Fruit fly (Drosophila melanogaster) whole organism, embryonic: ENCODE results near the gene CG11655.
A peak's percentile ranks its signal among the peaks of the same experiment; 100 is the strongest.

Experiments used
- Adf1 ChIP-seq: fragments of 200-800 bp; sonication (Bioruptor generic); IDR thresholded peaks from 2 replicates; pipeline ENCODE4 v1.3.6; 2022; ENCODE audit warnings: missing biosample characterization, missing genetic modification characterization
- CG10267 ChIP-seq: fragments of 200-800 bp; sonication (Bioruptor generic); optimal IDR thresholded peaks from 2 replicates; lab custom pipeline; 2018; ENCODE audit warnings: missing biosample characterization, mild to moderate bottlenecking, missing genetic modification characterization, moderate library complexity
- CG10543 ChIP-seq: fragments of 200-800 bp; sonication (Bioruptor generic); optimal IDR thresholded peaks from 3 replicates; lab custom pipeline; 2017; ENCODE audit warnings: missing biosample characterization, mild to moderate bottlenecking, missing genetic modification characterization, moderate library complexity
- CG11504 ChIP-seq: fragments of 200-800 bp; sonication (Bioruptor generic); optimal IDR thresholded peaks from 3 replicates; lab custom pipeline; 2019; ENCODE audit warnings: missing biosample characterization, mild to moderate bottlenecking, missing genetic modification characterization, moderate library complexity
- CG12071 ChIP-seq: fragments of 200-800 bp; sonication (Bioruptor generic); optimal IDR thresholded peaks from 3 replicates; lab custom pipeline; 2018; ENCODE audit warnings: missing biosample characterization, mild to moderate bottlenecking, missing genetic modification characterization
- CG12391 ChIP-seq: fragments of 200-800 bp; sonication (Bioruptor generic); optimal IDR thresholded peaks from 3 replicates; lab custom pipeline; 2018; ENCODE audit warnings: missing biosample characterization, mild to moderate bottlenecking, missing genetic modification characterization, moderate library complexity
- CG12942 ChIP-seq: fragments of 200-800 bp; sonication (Bioruptor generic); optimal IDR thresholded peaks from 3 replicates; lab custom pipeline; 2016; ENCODE audit warnings: missing biosample characterization, missing genetic modification characterization
- CG13894 ChIP-seq: fragments of 200-800 bp; sonication (Bioruptor generic); optimal IDR thresholded peaks from 3 replicates; lab custom pipeline; 2018; ENCODE audit warnings: missing biosample characterization, mild to moderate bottlenecking, missing genetic modification characterization, moderate library complexity
- CG15269 ChIP-seq: fragments of 200-800 bp; sonication (Bioruptor generic); optimal IDR thresholded peaks from 2 replicates; lab custom pipeline; 2018; ENCODE audit warnings: missing biosample characterization, mild to moderate bottlenecking, missing genetic modification characterization, moderate library complexity
- CG1603 ChIP-seq: fragments of 200-800 bp; sonication (Bioruptor generic); optimal IDR thresholded peaks from 2 replicates; lab custom pipeline; 2019; ENCODE audit warnings: missing biosample characterization, mild to moderate bottlenecking, missing genetic modification characterization, moderate library complexity
- CG17186 ChIP-seq: fragments of 200-800 bp; sonication (Bioruptor generic); optimal IDR thresholded peaks from 3 replicates; lab custom pipeline; 2017; ENCODE audit warnings: missing biosample characterization, missing genetic modification reagents, missing genetic modification characterization
- CG18599 ChIP-seq: fragments of 200-800 bp; sonication (Bioruptor generic); optimal IDR thresholded peaks from 3 replicates; lab custom pipeline; 2017; ENCODE audit warnings: missing biosample characterization, missing genetic modification characterization, mild to moderate bottlenecking, moderate library complexity, missing genetic modification reagents
- CG2889 ChIP-seq: fragments of 200-800 bp; sonication (Bioruptor generic); IDR thresholded peaks from 3 replicates; pipeline ENCODE4 v1.3.6; 2022; ENCODE audit warnings: missing biosample characterization, missing genetic modification characterization
- CG6175 ChIP-seq: fragments of 200-800 bp; sonication (Bioruptor generic); IDR thresholded peaks from 3 replicates; pipeline ENCODE4 v1.3.6; 2022; ENCODE audit warnings: missing biosample characterization, missing genetic modification characterization
- CG8290 ChIP-seq, 3 experiments: fragments of 200-800 bp; sonication (Bioruptor generic); optimal IDR thresholded peaks; 2 replicates each; lab custom pipeline; 2016 to 2019; ENCODE audit warnings: missing biosample characterization in 3 of 3, missing genetic modification characterization in 3 of 3, mild to moderate bottlenecking in 2 of 3, moderate library complexity in 1 of 3
- CG8924 ChIP-seq: fragments of 200-800 bp; optimal IDR thresholded peaks from 3 replicates; lab custom pipeline; 2019; ENCODE audit warnings: missing biosample characterization, mild to moderate bottlenecking, missing genetic modification characterization, moderate library complexity
- CG9817 ChIP-seq: fragments of 200-800 bp; sonication (Bioruptor generic); optimal IDR thresholded peaks from 2 replicates; lab custom pipeline; 2018; ENCODE audit warnings: missing biosample characterization, mild to moderate bottlenecking, missing genetic modification characterization, moderate library complexity
- CG9932 ChIP-seq: fragments of 200-800 bp; sonication (Bioruptor generic); IDR thresholded peaks from 2 replicates; pipeline ENCODE4 v1.3.6; 2022; ENCODE audit warnings: missing biosample characterization, missing genetic modification characterization
- CTCF ChIP-seq: fragments of 200-800 bp; sonication (Bioruptor generic); optimal IDR thresholded peaks from 2 replicates; lab custom pipeline; 2017; ENCODE audit warnings: missing biosample characterization, mild to moderate bottlenecking, missing genetic modification characterization, moderate library complexity
- D ChIP-seq, 2 experiments: fragments of 200-800 bp in 1 of 2; fragments of >200 bp in 1 of 2; sonication (Bioruptor generic) in 1 of 2; optimal IDR thresholded peaks; 2 replicates in 1 of 2; 3 replicates in 1 of 2; lab custom pipeline; 2017; ENCODE audit warnings: mild to moderate bottlenecking in 1 of 2, missing biosample characterization in 1 of 2, missing genetic modification characterization in 1 of 2, missing genetic modification reagents in 1 of 2
- Deaf1 ChIP-seq: fragments of 200-800 bp; optimal IDR thresholded peaks from 3 replicates; lab custom pipeline; 2019; ENCODE audit warnings: missing biosample characterization, mild to moderate bottlenecking, missing genetic modification characterization, moderate library complexity
- Ets97D ChIP-seq: fragments of 200-800 bp; sonication (Bioruptor generic); optimal IDR thresholded peaks from 3 replicates; lab custom pipeline; 2016; ENCODE audit warnings: missing biosample characterization, missing genetic modification characterization
- H15 ChIP-seq: fragments of 200-800 bp; sonication (Bioruptor generic); IDR thresholded peaks from 3 replicates; pipeline ENCODE4 v1.3.6; 2022; ENCODE audit warnings: missing biosample characterization, missing genetic modification characterization
- H2.0 ChIP-seq: fragments of 200-800 bp; sonication (Bioruptor generic); IDR thresholded peaks from 2 replicates; pipeline ENCODE4 v1.3.6; 2022; ENCODE audit warnings: missing biosample characterization, missing genetic modification characterization
- Hand ChIP-seq: fragments of 200-800 bp; sonication (Bioruptor generic); optimal IDR thresholded peaks from 2 replicates; lab custom pipeline; 2017; ENCODE audit warnings: mild to moderate bottlenecking, missing biosample characterization, missing genetic modification reagents, missing genetic modification characterization
- MTF-1 ChIP-seq: fragments of 200-800 bp; sonication (Bioruptor generic); optimal IDR thresholded peaks from 2 replicates; lab custom pipeline; 2018; ENCODE audit warnings: missing biosample characterization, mild to moderate bottlenecking, missing genetic modification characterization, borderline replicate concordance
- Med ChIP-seq: fragments of 200-800 bp; sonication (Bioruptor generic); peaks from one replicate; lab custom pipeline; 2016; ENCODE audit warnings: missing biosample characterization, missing genetic modification characterization, mild to moderate bottlenecking, inconsistent platforms, moderate library complexity
- Spps ChIP-seq: fragments of 200-800 bp; sonication (Bioruptor generic); optimal IDR thresholded peaks from 2 replicates; lab custom pipeline; 2018; ENCODE audit warnings: missing biosample characterization, mild to moderate bottlenecking, missing genetic modification characterization
- abd-A ChIP-seq: fragments of 200-800 bp; sonication (Bioruptor generic); optimal IDR thresholded peaks from 3 replicates; lab custom pipeline; 2019; ENCODE audit warnings: missing biosample characterization, mild to moderate bottlenecking, missing genetic modification characterization, moderate library complexity
- bab2 ChIP-seq: fragments of 200-800 bp; sonication (Bioruptor generic); optimal IDR thresholded peaks from 2 replicates; lab custom pipeline; 2016; ENCODE audit warnings: missing biosample characterization, missing genetic modification characterization
- bcd ChIP-seq: fragments of 200-800 bp; sonication (Bioruptor generic); optimal IDR thresholded peaks from 2 replicates; lab custom pipeline; 2017; ENCODE audit warnings: missing biosample characterization, mild to moderate bottlenecking, missing genetic modification characterization
- bsh ChIP-seq, 2 experiments: fragments of 200-800 bp; sonication (Bioruptor generic); optimal IDR thresholded peaks; 2 replicates each; lab custom pipeline; 2017 to 2018; ENCODE audit warnings: mild to moderate bottlenecking in 2 of 2, missing biosample characterization in 2 of 2, missing genetic modification characterization in 2 of 2, moderate library complexity in 1 of 2
- cg ChIP-seq: fragments of 200-800 bp; sonication (Bioruptor generic); optimal IDR thresholded peaks from 3 replicates; lab custom pipeline; 2019; ENCODE audit warnings: missing biosample characterization, mild to moderate bottlenecking, missing genetic modification characterization, moderate library complexity
- crol ChIP-seq: fragments of 200-800 bp; sonication (Bioruptor generic); IDR thresholded peaks from 2 replicates; pipeline ENCODE4 v1.3.6; 2022; ENCODE audit warnings: missing biosample characterization, missing genetic modification characterization
- dmrt99B ChIP-seq: fragments of 200-800 bp; sonication (Bioruptor generic); optimal IDR thresholded peaks from 2 replicates; lab custom pipeline; 2018; ENCODE audit warnings: missing biosample characterization, mild to moderate bottlenecking, missing genetic modification characterization, moderate library complexity
- en ChIP-seq: fragments of 200-800 bp; sonication (Bioruptor generic); optimal IDR thresholded peaks from 2 replicates; lab custom pipeline; 2016; ENCODE audit warnings: missing biosample characterization, missing genetic modification characterization
- exex ChIP-seq: fragments of 200-800 bp; sonication (Bioruptor generic); optimal IDR thresholded peaks from 4 replicates; lab custom pipeline; 2018; ENCODE audit warnings: missing biosample characterization, mild to moderate bottlenecking, missing genetic modification characterization, moderate library complexity
- lab ChIP-seq: fragments of 200-800 bp; sonication (Bioruptor generic); optimal IDR thresholded peaks from 3 replicates; lab custom pipeline; 2017; ENCODE audit warnings: missing biosample characterization, missing genetic modification characterization, mild to moderate bottlenecking, moderate library complexity, missing genetic modification reagents
- lbe ChIP-seq: fragments of 200-800 bp; sonication (Bioruptor generic); optimal IDR thresholded peaks from 2 replicates; lab custom pipeline; 2016; ENCODE audit warnings: missing biosample characterization, mild to moderate bottlenecking, missing genetic modification characterization
- luna ChIP-seq: fragments of 200-800 bp; sonication (Bioruptor generic); optimal IDR thresholded peaks from 2 replicates; lab custom pipeline; 2016; ENCODE audit warnings: missing biosample characterization, missing genetic modification characterization
- peb ChIP-seq: fragments of 200-800 bp; sonication (Bioruptor generic); IDR thresholded peaks from 2 replicates; pipeline ENCODE4 v1.3.6; 2022; ENCODE audit warnings: missing biosample characterization, missing genetic modification characterization
- pros ChIP-seq: fragments of 200-800 bp; sonication (Bioruptor generic); optimal IDR thresholded peaks from 3 replicates; lab custom pipeline; 2019; ENCODE audit warnings: missing biosample characterization, mild to moderate bottlenecking, missing genetic modification characterization, moderate library complexity
- row ChIP-seq: fragments of 200-800 bp; sonication (Bioruptor generic); IDR thresholded peaks from 3 replicates; pipeline ENCODE4 v1.3.6; 2022; ENCODE audit warnings: missing biosample characterization, missing genetic modification characterization
- sob ChIP-seq: fragments of 200-800 bp; sonication (Bioruptor generic); IDR thresholded peaks from 2 replicates; pipeline ENCODE4 v1.3.6; 2022; ENCODE audit warnings: missing biosample characterization, missing genetic modification characterization
- tap ChIP-seq: fragments of 200-800 bp; optimal IDR thresholded peaks from 3 replicates; lab custom pipeline; 2019; ENCODE audit warnings: missing biosample characterization, mild to moderate bottlenecking, missing genetic modification characterization, moderate library complexity
- zfh1 ChIP-seq: fragments of 200-800 bp; sonication (Bioruptor generic); IDR thresholded peaks from 3 replicates; pipeline ENCODE4 v1.3.6; 2022; ENCODE audit warnings: missing biosample characterization, missing genetic modification characterization

Gene CG11655

dm6 chrX:15406811-15407210, 46.5 kb upstream of the CG11655 start (continued):
- TF ChIP-seq D (optimal IDR thresholded peaks at IDR 0.05; lab: Kevin White, UChicago) (no peak), D (GFP tag; optimal IDR thresholded peaks at IDR 0.05; lab: Kevin White, UChicago) (no peak), CG9932 (GFP tag; lab: Robert Waterston, UW) (no peak), CTCF (GFP tag; lab: Kevin White, UChicago) (no peak), CG2889 (GFP tag; lab: Robert Waterston, UW) (0 out of 3 replicates have a peak, but pooled peaks have one; percentile 20), bsh (GFP tag; optimal IDR thresholded peaks at IDR 0.05; lab: Kevin White, UChicago) (peak in 1 of 2 experiments; percentile 3), peb (no peak), zfh1 (GFP tag; lab: Robert Waterston, UW) (peak; percentile 23; the same call in 1 of the 3 replicates), lbe (GFP tag; lab: Kevin White, UChicago) (no peak), CG1603 (tag; lab: Kevin White, UChicago) (peak; percentile 36), dmrt99B (tag; lab: Kevin White, UChicago) (peak; percentile 5), en (no peak)

DNA sequence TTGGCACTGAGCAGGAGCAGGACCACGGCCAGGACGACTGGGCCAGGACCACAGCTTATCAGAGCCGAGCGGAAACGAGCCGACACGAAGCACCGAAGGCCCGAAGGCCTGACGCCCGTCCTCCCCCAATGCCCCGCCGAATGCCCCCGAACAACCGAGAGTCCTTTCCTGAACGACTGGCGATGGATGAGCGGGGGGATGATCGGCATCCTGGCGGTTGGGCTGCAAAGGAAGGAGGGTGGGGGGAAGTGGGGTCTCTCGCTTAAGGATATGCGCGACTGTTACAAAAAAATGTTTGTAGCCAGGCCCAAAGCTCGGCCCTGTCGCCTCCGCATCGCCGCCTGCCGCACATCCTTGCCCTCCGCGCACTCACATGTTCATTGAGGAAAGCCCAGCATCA, 12.0 kb upstream of the CG11655 start, which contains the start of gene Cngl:
Cngl (minus strand) TSS at position 8 of the 400 bp plus-strand sequence.
- TF ChIP-seq row (GFP tag; lab: Robert Waterston, UW) = no peak
- peak; percentile 17 for TF ChIP-seq Med (GFP tag; lab: Kevin White, UChicago)
- peak; percentile 98 for TF ChIP-seq Deaf1 (tag; lab: Kevin White, UChicago)
- peak; percentile 92 for TF ChIP-seq crol
- TF ChIP-seq luna (GFP tag; lab: Kevin White, UChicago) = no peak
- TF ChIP-seq CG8290 (GFP tag; optimal IDR thresholded peaks at IDR 0.05; lab: Kevin White, UChicago) = no peak
- peak in 1 of 2 experiments; percentile 19 for TF ChIP-seq CG8290 (tag; optimal IDR thresholded peaks at IDR 0.05; lab: Kevin White, UChicago)
- TF ChIP-seq CG17186 (GFP tag; lab: Kevin White, UChicago) = no peak
- no peak for TF ChIP-seq CG12391 (tag; lab: Kevin White, UChicago)
- peak; percentile 86 for TF ChIP-seq CG10543 (GFP tag; lab: Kevin White, UChicago)
- peak; percentile 12 for TF ChIP-seq CG18599 (GFP tag; lab: Kevin White, UChicago)
- TF ChIP-seq lab (GFP tag; lab: Kevin White, UChicago) = peak; percentile 10
- peak; percentile 70 for TF ChIP-seq CG13894
- TF ChIP-seq abd-A (tag; lab: Kevin White, UChicago) = peak; percentile 83
- TF ChIP-seq Adf1 (GFP tag; lab: Robert Waterston, UW) = peak; percentile 17; the same call in 1 of the 2 replicates
- TF ChIP-seq bab2 (GFP tag; lab: Kevin White, UChicago) = no peak
- TF ChIP-seq Ets97D (GFP tag; lab: Kevin White, UChicago) = no peak

dm6 chrX:15443502-15443901, 9.8 kb upstream of the CG11655 start:
- TF ChIP-seq CG12071 = peak; percentile 25
- peak; percentile 16 for TF ChIP-seq cg
- no peak for TF ChIP-seq CG11504 (tag; lab: Kevin White, UChicago)
- TF ChIP-seq CG9817 (tag; lab: Kevin White, UChicago) = no peak
- TF ChIP-seq MTF-1 = no peak
- no peak for TF ChIP-seq bcd (GFP tag; lab: Kevin White, UChicago)
- peak; percentile 92 for TF ChIP-seq Deaf1 (tag; lab: Kevin White, UChicago)
- TF ChIP-seq crol = peak; percentile 89
- peak; percentile 48 for TF ChIP-seq CG13894
- peak; percentile 90 for TF ChIP-seq abd-A (tag; lab: Kevin White, UChicago)
- TF ChIP-seq, all 482 proteins: peak for 6

DNA sequence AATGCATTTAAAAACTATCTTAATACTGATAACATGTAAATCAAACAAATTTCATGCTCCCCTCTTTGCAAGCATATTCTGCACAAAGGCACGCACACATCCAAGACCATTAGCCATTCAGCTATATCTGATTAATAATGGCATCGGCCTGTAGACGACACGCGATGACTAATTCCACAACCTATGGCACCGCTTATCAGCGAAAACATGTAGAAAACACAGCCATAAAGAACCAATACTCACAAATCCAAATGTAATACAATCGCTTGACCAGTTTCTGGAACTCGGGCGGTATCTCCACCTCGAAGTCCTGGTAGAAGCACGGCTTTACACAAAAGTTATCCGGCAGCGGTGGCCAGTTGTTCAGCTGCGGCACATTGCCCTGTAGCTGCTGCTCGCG, 5.1 kb upstream of the CG11655 start:
- TF ChIP-seq exex (tag; lab: Kevin White, UChicago) (no peak), H15 (GFP tag; lab: Robert Waterston, UW) (no peak), H2.0 (GFP tag; lab: Robert Waterston, UW) (no peak), CG6175 (GFP tag; lab: Robert Waterston, UW) (no peak), pros (GFP tag; lab: Kevin White, UChicago) (no peak), CG10267 (tag; lab: Kevin White, UChicago) (no peak), CG8924 (tag; lab: Kevin White, UChicago) (no peak), Spps (tag; lab: Kevin White, UChicago) (no peak), tap (tag; lab: Kevin White, UChicago) (no peak), CG12942 (GFP tag; lab: Kevin White, UChicago) (no peak), Adf1 (GFP tag; lab: Robert Waterston, UW) (no peak), Hand (no peak), sob (GFP tag; lab: Robert Waterston, UW) (no peak), CG15269 (tag; lab: Kevin White, UChicago) (no peak)
